Fruit fly (Drosophila melanogaster) whole organism, embryonic: ENCODE data around the gene Diedel2.

Source experiments
- Aef1 ChIP-seq: fragments of 200-800 bp; sonication (Bioruptor generic); IDR thresholded peaks from 3 replicates; pipeline ENCODE4 v1.3.6; 2022; ENCODE audit warnings: missing biosample characterization, missing genetic modification characterization
- CG10147 ChIP-seq: fragments of 200-800 bp; sonication (Bioruptor generic); optimal IDR thresholded peaks from 2 replicates; lab custom pipeline; 2019; ENCODE audit warnings: missing biosample characterization, mild to moderate bottlenecking, missing genetic modification characterization, moderate library complexity
- CG10366 ChIP-seq: fragments of 200-800 bp; sonication (Bioruptor generic); IDR thresholded peaks from 2 replicates; pipeline ENCODE4 v1.3.6; 2022; ENCODE audit warnings: missing biosample characterization, missing genetic modification characterization
- CG11247 ChIP-seq: fragments of 200-800 bp; sonication (Bioruptor generic); IDR thresholded peaks from 2 replicates; pipeline ENCODE4 v1.3.6; 2022; ENCODE audit warnings: missing biosample characterization, missing genetic modification characterization
- CG12219 ChIP-seq: fragments of 200-800 bp; sonication (Bioruptor generic); optimal IDR thresholded peaks from 3 replicates; lab custom pipeline; 2018; ENCODE audit warnings: missing biosample characterization, mild to moderate bottlenecking, missing genetic modification characterization
- CG12391 ChIP-seq: fragments of 200-800 bp; sonication (Bioruptor generic); optimal IDR thresholded peaks from 3 replicates; lab custom pipeline; 2018; ENCODE audit warnings: missing biosample characterization, mild to moderate bottlenecking, missing genetic modification characterization, moderate library complexity
- CG13296 ChIP-seq: fragments of 200-800 bp; sonication (Bioruptor generic); optimal IDR thresholded peaks from 3 replicates; lab custom pipeline; 2018; ENCODE audit warnings: missing biosample characterization, mild to moderate bottlenecking, missing genetic modification characterization
- CG15514 ChIP-seq: fragments of 200-800 bp; sonication (Bioruptor generic); optimal IDR thresholded peaks from 3 replicates; lab custom pipeline; 2017; ENCODE audit warnings: missing biosample characterization, missing genetic modification characterization, mild to moderate bottlenecking, moderate library complexity, missing genetic modification reagents
- CG16815 ChIP-seq: fragments of 200-800 bp; sonication (Bioruptor generic); optimal IDR thresholded peaks from 3 replicates; lab custom pipeline; 2017; ENCODE audit warnings: missing biosample characterization, mild to moderate bottlenecking, missing genetic modification characterization
- CG17385 ChIP-seq: fragments of 200-800 bp; sonication (Bioruptor generic); optimal IDR thresholded peaks from 3 replicates; lab custom pipeline; 2018; ENCODE audit warnings: missing biosample characterization, mild to moderate bottlenecking, missing genetic modification characterization
- CG18262 ChIP-seq: fragments of 200-800 bp; optimal IDR thresholded peaks from 3 replicates; lab custom pipeline; 2019; ENCODE audit warnings: missing biosample characterization, mild to moderate bottlenecking, missing genetic modification characterization, moderate library complexity
- CG1832 ChIP-seq: fragments of 200-800 bp; sonication (Bioruptor generic); optimal IDR thresholded peaks from 2 replicates; lab custom pipeline; 2017; ENCODE audit warnings: missing biosample characterization, mild to moderate bottlenecking, missing genetic modification characterization, inconsistent platforms
- CG2120 ChIP-seq: fragments of 200-800 bp; sonication (Bioruptor generic); optimal IDR thresholded peaks from 3 replicates; lab custom pipeline; 2016; ENCODE audit warnings: missing biosample characterization, missing genetic modification characterization
- CG2712 ChIP-seq: fragments of 200-800 bp; optimal IDR thresholded peaks from 3 replicates; lab custom pipeline; 2019; ENCODE audit warnings: missing biosample characterization, mild to moderate bottlenecking, missing genetic modification characterization, moderate library complexity
- CG30403 ChIP-seq: fragments of 200-800 bp; sonication (Bioruptor generic); optimal IDR thresholded peaks from 3 replicates; lab custom pipeline; 2016; ENCODE audit warnings: missing biosample characterization, missing genetic modification characterization
- CG3281 ChIP-seq: fragments of 200-800 bp; sonication (Bioruptor generic); optimal IDR thresholded peaks from 3 replicates; lab custom pipeline; 2017; ENCODE audit warnings: missing biosample characterization, mild to moderate bottlenecking, missing genetic modification characterization
- CG34224 ChIP-seq: fragments of 200-800 bp; sonication (Bioruptor generic); IDR thresholded peaks from 3 replicates; pipeline ENCODE4 v1.3.6; 2022; ENCODE audit warnings: missing biosample characterization, missing genetic modification characterization; ENCODE audit not compliant: partially characterized antibody
- CG6654 ChIP-seq: fragments of 200-800 bp; sonication (Bioruptor generic); optimal IDR thresholded peaks from 2 replicates; lab custom pipeline; 2017; ENCODE audit warnings: missing biosample characterization, mild to moderate bottlenecking, missing genetic modification characterization
- CG6791 ChIP-seq: fragments of 200-800 bp; sonication (Bioruptor generic); IDR thresholded peaks from 3 replicates; pipeline ENCODE4 v1.3.6; 2022; ENCODE audit warnings: missing biosample characterization, missing genetic modification characterization; ENCODE audit not compliant: partially characterized antibody
- CoRest ChIP-seq: fragments of 200-800 bp; sonication (Bioruptor generic); optimal IDR thresholded peaks from 3 replicates; lab custom pipeline; 2018; ENCODE audit warnings: missing biosample characterization, mild to moderate bottlenecking, missing genetic modification characterization, moderate library complexity
- D19A ChIP-seq: fragments of 200-800 bp; optimal IDR thresholded peaks from 3 replicates; lab custom pipeline; 2019; ENCODE audit warnings: missing biosample characterization, mild to moderate bottlenecking, missing genetic modification characterization, moderate library complexity
- Deaf1 ChIP-seq: fragments of 200-800 bp; optimal IDR thresholded peaks from 3 replicates; lab custom pipeline; 2019; ENCODE audit warnings: missing biosample characterization, mild to moderate bottlenecking, missing genetic modification characterization, moderate library complexity
- Fer3 ChIP-seq: fragments of 200-800 bp; sonication (Bioruptor generic); optimal IDR thresholded peaks from 2 replicates; lab custom pipeline; 2018; ENCODE audit warnings: missing biosample characterization, mild to moderate bottlenecking, missing genetic modification characterization, moderate library complexity
- HHEX ChIP-seq: fragments of 200-800 bp; sonication (Bioruptor generic); optimal IDR thresholded peaks from 3 replicates; lab custom pipeline; 2017; ENCODE audit warnings: missing biosample characterization, mild to moderate bottlenecking, missing genetic modification characterization, missing genetic modification reagents
- Hand ChIP-seq: fragments of 200-800 bp; sonication (Bioruptor generic); optimal IDR thresholded peaks from 2 replicates; lab custom pipeline; 2017; ENCODE audit warnings: mild to moderate bottlenecking, missing biosample characterization, missing genetic modification reagents, missing genetic modification characterization
- Hr51 ChIP-seq, 2 experiments: fragments of 200-800 bp; sonication (Bioruptor generic); optimal IDR thresholded peaks; 2 replicates in 1 of 2; 3 replicates in 1 of 2; lab custom pipeline; 2016 to 2018; ENCODE audit warnings: missing biosample characterization in 2 of 2, missing genetic modification characterization in 2 of 2, mild to moderate bottlenecking in 1 of 2, moderate library complexity in 1 of 2
- NK7.1 ChIP-seq: fragments of 200-800 bp; sonication (Bioruptor generic); optimal IDR thresholded peaks from 3 replicates; lab custom pipeline; 2016; ENCODE audit warnings: missing biosample characterization, missing genetic modification characterization
- Oli ChIP-seq: fragments of 200-800 bp; sonication (Bioruptor generic); optimal IDR thresholded peaks from 2 replicates; lab custom pipeline; 2018; ENCODE audit warnings: missing biosample characterization, mild to moderate bottlenecking, missing genetic modification characterization, moderate library complexity
- Rfx ChIP-seq: fragments of 200-800 bp; sonication (Bioruptor generic); IDR thresholded peaks from 2 replicates; pipeline ENCODE4 v1.3.6; 2022; ENCODE audit warnings: missing biosample characterization, missing genetic modification characterization
- Stat92E ChIP-seq, 3 experiments: fragments of >200 bp in 2 of 3; fragments of 200-800 bp in 1 of 3; sonication (Bioruptor generic) in 1 of 3; optimal IDR thresholded peaks; 2 replicates each; lab custom pipeline; 2017 to 2019; ENCODE audit warnings: missing biosample characterization in 3 of 3, missing genetic modification characterization in 3 of 3, mild to moderate bottlenecking in 1 of 3, moderate library complexity in 1 of 3
- bigmax ChIP-seq: fragments of 200-800 bp; sonication (Bioruptor generic); optimal IDR thresholded peaks from 2 replicates; lab custom pipeline; 2018; ENCODE audit warnings: missing biosample characterization, mild to moderate bottlenecking, missing genetic modification characterization
- bsh ChIP-seq, 2 experiments: fragments of 200-800 bp; sonication (Bioruptor generic); optimal IDR thresholded peaks; 2 replicates each; lab custom pipeline; 2017 to 2018; ENCODE audit warnings: mild to moderate bottlenecking in 2 of 2, missing biosample characterization in 2 of 2, missing genetic modification characterization in 2 of 2, moderate library complexity in 1 of 2
- ci ChIP-seq: fragments of 200-800 bp; sonication (Bioruptor generic); IDR thresholded peaks from 3 replicates; pipeline ENCODE4 v1.3.6; 2022; ENCODE audit warnings: missing biosample characterization, missing genetic modification characterization
- dpn ChIP-seq, 2 experiments: fragments of 200-800 bp; sonication (Bioruptor generic); optimal IDR thresholded peaks; 3 replicates each; lab custom pipeline; 2016; ENCODE audit warnings: missing biosample characterization in 2 of 2, missing genetic modification characterization in 2 of 2
- fd3F ChIP-seq: fragments of 200-800 bp; sonication (Bioruptor generic); optimal IDR thresholded peaks from 2 replicates; lab custom pipeline; 2018; ENCODE audit warnings: missing biosample characterization, mild to moderate bottlenecking, missing genetic modification characterization, moderate library complexity
- hbn ChIP-seq: fragments of 200-800 bp; sonication (Bioruptor generic); IDR thresholded peaks from 2 replicates; pipeline ENCODE4 v1.3.6; 2022; ENCODE audit warnings: missing biosample characterization, missing genetic modification characterization; ENCODE audit not compliant: partially characterized antibody
- jumu ChIP-seq: fragments of 200-800 bp; sonication (Bioruptor generic); optimal IDR thresholded peaks from 3 replicates; lab custom pipeline; 2016; ENCODE audit warnings: missing biosample characterization, missing genetic modification characterization
- lab ChIP-seq: fragments of 200-800 bp; sonication (Bioruptor generic); optimal IDR thresholded peaks from 3 replicates; lab custom pipeline; 2017; ENCODE audit warnings: missing biosample characterization, missing genetic modification characterization, mild to moderate bottlenecking, moderate library complexity, missing genetic modification reagents
- lmd ChIP-seq: fragments of 200-800 bp; sonication (Bioruptor generic); IDR thresholded peaks from 2 replicates; pipeline ENCODE4 v1.3.6; 2022; ENCODE audit warnings: missing biosample characterization, missing genetic modification characterization
- nerfin-2 ChIP-seq: fragments of 200-800 bp; sonication (Bioruptor generic); IDR thresholded peaks from 2 replicates; pipeline ENCODE4 v1.3.6; 2022; ENCODE audit warnings: missing biosample characterization, missing genetic modification characterization; ENCODE audit not compliant: partially characterized antibody
- otp ChIP-seq: fragments of 200-800 bp; sonication (Bioruptor generic); IDR thresholded peaks from 3 replicates; pipeline ENCODE4, ENCODE4 v1.3.6; 2022; ENCODE audit warnings: missing biosample characterization, missing genetic modification characterization
- peb ChIP-seq: fragments of 200-800 bp; sonication (Bioruptor generic); IDR thresholded peaks from 2 replicates; pipeline ENCODE4 v1.3.6; 2022; ENCODE audit warnings: missing biosample characterization, missing genetic modification characterization
- phol ChIP-seq: fragments of 200-800 bp; sonication (Bioruptor generic); optimal IDR thresholded peaks from 3 replicates; lab custom pipeline; 2018; ENCODE audit warnings: missing biosample characterization, mild to moderate bottlenecking, missing genetic modification characterization, moderate library complexity
- prd ChIP-seq, 3 experiments: fragments of >200 bp in 2 of 3; fragments of 200-800 bp in 1 of 3; sonication (Bioruptor generic) in 1 of 3; optimal IDR thresholded peaks in 2 of 3; IDR thresholded peaks in 1 of 3; 2 replicates in 2 of 3; 3 replicates in 1 of 3; pipeline versions ENCODE4 v1.3.6 to Lab custom; 2017 to 2022; ENCODE audit warnings: missing biosample characterization in 1 of 3, missing genetic modification characterization in 1 of 3
- scrt ChIP-seq: fragments of 200-800 bp; sonication (Bioruptor generic); optimal IDR thresholded peaks from 2 replicates; lab custom pipeline; 2018; ENCODE audit warnings: missing biosample characterization, mild to moderate bottlenecking, missing genetic modification characterization, moderate library complexity
- sim ChIP-seq: fragments of 200-800 bp; sonication (Bioruptor generic); IDR thresholded peaks from 2 replicates; pipeline ENCODE4 v1.3.6; 2022; ENCODE audit warnings: missing biosample characterization, missing genetic modification characterization
- tio ChIP-seq: fragments of 200-800 bp; sonication (Bioruptor generic); optimal IDR thresholded peaks from 2 replicates; lab custom pipeline; 2017; ENCODE audit warnings: missing biosample characterization, missing genetic modification characterization, inconsistent platforms
- zfh1 ChIP-seq: fragments of 200-800 bp; sonication (Bioruptor generic); IDR thresholded peaks from 3 replicates; pipeline ENCODE4 v1.3.6; 2022; ENCODE audit warnings: missing biosample characterization, missing genetic modification characterization

Gene Diedel2

dm6 chr3R:29625883-29626282 is 17.6 kb downstream of the Diedel2 start (continued):
- peak; percentile 47 for TF ChIP-seq CG30403 (GFP tag; lab: Kevin White, UChicago)
- peak; percentile 41 for TF ChIP-seq CG12391 (tag; lab: Kevin White, UChicago)
- no peak for TF ChIP-seq CG6791 (GFP tag; lab: Robert Waterston, UW)
- no peak for TF ChIP-seq nerfin-2 (GFP tag; lab: Robert Waterston, UW)
- no peak for TF ChIP-seq CG34224 (GFP tag; lab: Robert Waterston, UW)
- peak; percentile 76 for TF ChIP-seq lab (GFP tag; lab: Kevin White, UChicago)
- no peak for TF ChIP-seq prd (optimal IDR thresholded peaks at IDR 0.05; lab: Kevin White, UChicago)
- TF ChIP-seq prd (GFP tag; IDR thresholded peaks at IDR 0.05; lab: Robert Waterston, UW), result peak; percentile 69
- peak; percentile 10 for TF ChIP-seq fd3F
- peak; percentile 11 for TF ChIP-seq Deaf1
- TF ChIP-seq CG3281 (GFP tag; lab: Kevin White, UChicago), result peak; percentile 32
- TF ChIP-seq Stat92E (GFP tag; optimal IDR thresholded peaks at IDR 0.05; lab: Kevin White, UChicago), result no peak
- peak; percentile 32; the same call in 1 of the 3 replicates for TF ChIP-seq Aef1 (GFP tag; lab: Robert Waterston, UW)
- peak; percentile 16 for TF ChIP-seq CG13296 (GFP tag; lab: Kevin White, UChicago)
- no peak for TF ChIP-seq CG1832 (GFP tag; lab: Kevin White, UChicago)
- peak; percentile 17 for TF ChIP-seq CG15514 (GFP tag; lab: Kevin White, UChicago)
- no peak for TF ChIP-seq CG6654 (GFP tag; lab: Kevin White, UChicago)
- peak; percentile 12 for TF ChIP-seq CG17385
- TF ChIP-seq peb, result no peak
- peak; percentile 25 for TF ChIP-seq scrt (GFP tag; lab: Kevin White, UChicago)
- TF ChIP-seq phol (tag; lab: Kevin White, UChicago), result peak; percentile 34
- peak; percentile 18 for TF ChIP-seq tio
- TF ChIP-seq bsh (GFP tag; optimal IDR thresholded peaks at IDR 0.05; lab: Kevin White, UChicago), result peak in 1 of 2 experiments; percentile 44
- peak; percentile 69; the same call in 2 of the 3 replicates for TF ChIP-seq ci (GFP tag; lab: Robert Waterston, UW)
- no peak for TF ChIP-seq hbn (GFP tag; lab: Robert Waterston, UW)
- TF ChIP-seq CG10366, result 0 out of 2 replicates have a peak, but pooled peaks have one; percentile 13
- TF ChIP-seq Hr51 (GFP tag; optimal IDR thresholded peaks at IDR 0.05; lab: Kevin White, UChicago), result peak in 1 of 2 experiments; percentile 51
- peak; percentile 24 for TF ChIP-seq HHEX (GFP tag; lab: Kevin White, UChicago)
- TF ChIP-seq D19A (tag; lab: Kevin White, UChicago), result peak; percentile 14
- peak; percentile 56; the same call in 2 of the 3 replicates for TF ChIP-seq zfh1 (GFP tag; lab: Robert Waterston, UW)
- no peak for TF ChIP-seq bigmax (GFP tag; lab: Kevin White, UChicago)
- TF ChIP-seq Rfx (GFP tag; lab: Robert Waterston, UW), result peak; percentile 56
- no peak for TF ChIP-seq NK7.1
- no peak for TF ChIP-seq CG16815 (GFP tag; lab: Kevin White, UChicago)
- peak; percentile 40; the same call in 1 of the 2 replicates for TF ChIP-seq CG11247
- TF ChIP-seq Oli (tag; lab: Kevin White, UChicago), result peak; percentile 26
- peak; percentile 38 for TF ChIP-seq CG10147 (GFP tag; lab: Kevin White, UChicago)
- TF ChIP-seq CG18262 (tag; lab: Kevin White, UChicago), result peak; percentile 32
- TF ChIP-seq Hand, result peak; percentile 45
- peak; percentile 36; the same call in 1 of the 2 replicates for TF ChIP-seq lmd (GFP tag; lab: Robert Waterston, UW)
- TF ChIP-seq CG2120 (GFP tag; lab: Kevin White, UChicago), result peak; percentile 46
- TF ChIP-seq CG2712 (tag; lab: Kevin White, UChicago), result peak; percentile 61
- no peak for TF ChIP-seq sim (GFP tag; lab: Robert Waterston, UW)
- TF ChIP-seq jumu (GFP tag; lab: Kevin White, UChicago), result no peak
- TF ChIP-seq Fer3, result peak; percentile 44
- no peak for TF ChIP-seq CG12219 (GFP tag; lab: Kevin White, UChicago)
- TF ChIP-seq dpn (GFP tag; optimal IDR thresholded peaks at IDR 0.05; lab: Kevin White, UChicago), result no peak
- TF ChIP-seq otp (GFP tag; lab: Robert Waterston, UW), result 0 out of 3 replicates have a peak, but pooled peaks have one; percentile 45
- peak; percentile 25 for TF ChIP-seq CoRest
